Fruit fly (Drosophila melanogaster) whole organism, embryonic: ENCODE results near the gene Acp29AB.

Experiments used
- CG10431 ChIP-seq: fragments of 200-800 bp; sonication (Bioruptor generic); optimal IDR thresholded peaks from 3 replicates; lab custom pipeline; 2018; ENCODE audit warnings: missing biosample characterization, mild to moderate bottlenecking, missing genetic modification characterization
- CG11247 ChIP-seq: fragments of 200-800 bp; sonication (Bioruptor generic); IDR thresholded peaks from 2 replicates; pipeline ENCODE4 v1.3.6; 2022; ENCODE audit warnings: missing biosample characterization, missing genetic modification characterization
- CG11398 ChIP-seq: fragments of 200-800 bp; sonication (Bioruptor generic); optimal IDR thresholded peaks from 2 replicates; lab custom pipeline; 2016; ENCODE audit warnings: missing biosample characterization, missing genetic modification characterization
- CG13287 ChIP-seq: fragments of 200-800 bp; sonication (Bioruptor generic); IDR thresholded peaks from 2 replicates; pipeline ENCODE4 v1.3.6; 2022; ENCODE audit warnings: missing biosample characterization, missing genetic modification characterization; ENCODE audit not compliant: partially characterized antibody
- CG13424 ChIP-seq: fragments of 200-800 bp; sonication (Bioruptor generic); optimal IDR thresholded peaks from 2 replicates; lab custom pipeline; 2019; ENCODE audit warnings: missing biosample characterization, mild to moderate bottlenecking, missing genetic modification characterization, moderate library complexity
- CG15601 ChIP-seq: fragments of 200-800 bp; sonication (Bioruptor generic); optimal IDR thresholded peaks from 3 replicates; lab custom pipeline; 2019; ENCODE audit warnings: missing biosample characterization, mild to moderate bottlenecking, missing genetic modification characterization, moderate library complexity
- CG1792 ChIP-seq: fragments of 200-800 bp; sonication (Bioruptor generic); optimal IDR thresholded peaks from 2 replicates; lab custom pipeline; 2016; ENCODE audit warnings: missing biosample characterization, missing genetic modification characterization
- CG2120 ChIP-seq: fragments of 200-800 bp; sonication (Bioruptor generic); optimal IDR thresholded peaks from 3 replicates; lab custom pipeline; 2016; ENCODE audit warnings: missing biosample characterization, missing genetic modification characterization
- CG2199 ChIP-seq: fragments of 200-800 bp; sonication (Bioruptor generic); IDR thresholded peaks from 3 replicates; pipeline ENCODE4 v1.3.6; 2022; ENCODE audit warnings: missing biosample characterization, missing genetic modification characterization
- CG2712 ChIP-seq: fragments of 200-800 bp; optimal IDR thresholded peaks from 3 replicates; lab custom pipeline; 2019; ENCODE audit warnings: missing biosample characterization, mild to moderate bottlenecking, missing genetic modification characterization, moderate library complexity
- CG3847 ChIP-seq: fragments of 200-800 bp; sonication (Bioruptor generic); IDR thresholded peaks from 2 replicates; pipeline ENCODE4 v1.3.6; 2022; ENCODE audit warnings: missing biosample characterization, missing genetic modification characterization
- CG6689 ChIP-seq: fragments of 200-800 bp; sonication (Bioruptor generic); IDR thresholded peaks from 2 replicates; pipeline ENCODE4 v1.3.6; 2022; ENCODE audit warnings: missing biosample characterization, missing genetic modification characterization
- CG8281 ChIP-seq: fragments of 200-800 bp; sonication (Bioruptor generic); optimal IDR thresholded peaks from 2 replicates; lab custom pipeline; 2018; ENCODE audit warnings: missing biosample characterization, mild to moderate bottlenecking, missing genetic modification characterization, moderate library complexity
- CG8924 ChIP-seq: fragments of 200-800 bp; optimal IDR thresholded peaks from 3 replicates; lab custom pipeline; 2019; ENCODE audit warnings: missing biosample characterization, mild to moderate bottlenecking, missing genetic modification characterization, moderate library complexity
- CrebB ChIP-seq: fragments of 200-800 bp; sonication (Bioruptor generic); optimal IDR thresholded peaks from 3 replicates; lab custom pipeline; 2018; ENCODE audit warnings: missing biosample characterization, mild to moderate bottlenecking, missing genetic modification characterization
- Deaf1 ChIP-seq: fragments of 200-800 bp; optimal IDR thresholded peaks from 3 replicates; lab custom pipeline; 2019; ENCODE audit warnings: missing biosample characterization, mild to moderate bottlenecking, missing genetic modification characterization, moderate library complexity
- HLH3B ChIP-seq: fragments of 200-800 bp; sonication (Bioruptor generic); IDR thresholded peaks from 2 replicates; pipeline ENCODE4 v1.3.6; 2022; ENCODE audit warnings: missing biosample characterization, missing genetic modification characterization
- HmgD ChIP-seq: fragments of 200-800 bp; sonication (Bioruptor generic); optimal IDR thresholded peaks from 3 replicates; lab custom pipeline; 2016; ENCODE audit warnings: missing biosample characterization, missing genetic modification characterization
- Hmx ChIP-seq: fragments of 200-800 bp; sonication (Bioruptor generic); optimal IDR thresholded peaks from 2 replicates; lab custom pipeline; 2016; ENCODE audit warnings: missing biosample characterization, missing genetic modification characterization
- MESR4 ChIP-seq: fragments of 200-800 bp; sonication (Bioruptor generic); optimal IDR thresholded peaks from 2 replicates; lab custom pipeline; 2018; ENCODE audit warnings: missing biosample characterization, mild to moderate bottlenecking, missing genetic modification characterization, moderate library complexity
- MTF-1 ChIP-seq: fragments of 200-800 bp; sonication (Bioruptor generic); optimal IDR thresholded peaks from 2 replicates; lab custom pipeline; 2018; ENCODE audit warnings: missing biosample characterization, mild to moderate bottlenecking, missing genetic modification characterization, borderline replicate concordance
- NFAT ChIP-seq: fragments of 200-800 bp; sonication (Bioruptor generic); IDR thresholded peaks from 2 replicates; pipeline ENCODE4 v1.3.6; 2022; ENCODE audit warnings: missing biosample characterization, missing genetic modification characterization
- Opbp ChIP-seq: fragments of 200-800 bp; sonication (Bioruptor generic); IDR thresholded peaks from 3 replicates; pipeline ENCODE4 v1.3.6; 2022; ENCODE audit warnings: missing biosample characterization, missing genetic modification characterization; ENCODE audit not compliant: partially characterized antibody
- Six4 ChIP-seq: fragments of 200-800 bp; sonication (Bioruptor generic); optimal IDR thresholded peaks from 2 replicates; lab custom pipeline; 2016; ENCODE audit warnings: missing biosample characterization, missing genetic modification characterization
- Vsx1 ChIP-seq: fragments of 200-800 bp; sonication (Bioruptor generic); optimal IDR thresholded peaks from 2 replicates; lab custom pipeline; 2017; ENCODE audit warnings: missing biosample characterization, mild to moderate bottlenecking, missing genetic modification characterization, missing genetic modification reagents
- aop ChIP-seq: fragments of 200-800 bp; sonication (Bioruptor generic); IDR thresholded peaks from 2 replicates; pipeline ENCODE4 v1.3.6; 2022; ENCODE audit warnings: missing biosample characterization, missing genetic modification characterization
- ap ChIP-seq: fragments of 200-800 bp; sonication (Bioruptor generic); IDR thresholded peaks from 2 replicates; pipeline ENCODE4 v1.3.6; 2022; ENCODE audit warnings: missing biosample characterization, missing genetic modification characterization
- az2 ChIP-seq: fragments of 200-800 bp; sonication (Bioruptor generic); optimal IDR thresholded peaks from 3 replicates; lab custom pipeline; 2016; ENCODE audit warnings: missing biosample characterization, missing genetic modification characterization
- bab2 ChIP-seq: fragments of 200-800 bp; sonication (Bioruptor generic); optimal IDR thresholded peaks from 2 replicates; lab custom pipeline; 2016; ENCODE audit warnings: missing biosample characterization, missing genetic modification characterization
- btn ChIP-seq: fragments of 200-800 bp; sonication (Bioruptor generic); optimal IDR thresholded peaks from 2 replicates; lab custom pipeline; 2016; ENCODE audit warnings: missing biosample characterization, missing genetic modification characterization
- cato ChIP-seq: fragments of 200-800 bp; sonication (Bioruptor generic); optimal IDR thresholded peaks from 2 replicates; lab custom pipeline; 2016; ENCODE audit warnings: missing biosample characterization, missing genetic modification characterization, borderline replicate concordance
- chif ChIP-seq, 2 experiments: fragments of 200-800 bp; sonication (Bioruptor generic); optimal IDR thresholded peaks; 3 replicates each; lab custom pipeline; 2016; ENCODE audit warnings: missing biosample characterization in 2 of 2, missing genetic modification characterization in 2 of 2
- ci ChIP-seq: fragments of 200-800 bp; sonication (Bioruptor generic); IDR thresholded peaks from 3 replicates; pipeline ENCODE4 v1.3.6; 2022; ENCODE audit warnings: missing biosample characterization, missing genetic modification characterization
- gem ChIP-seq: fragments of 200-800 bp; sonication (Bioruptor generic); optimal IDR thresholded peaks from 2 replicates; lab custom pipeline; 2019; ENCODE audit warnings: missing biosample characterization, mild to moderate bottlenecking, missing genetic modification characterization, moderate library complexity
- grau ChIP-seq: fragments of 200-800 bp; optimal IDR thresholded peaks from 3 replicates; lab custom pipeline; 2019; ENCODE audit warnings: missing biosample characterization, mild to moderate bottlenecking, missing genetic modification characterization, moderate library complexity
- gt ChIP-seq: fragments of 200-800 bp; sonication (Bioruptor generic); IDR thresholded peaks from 2 replicates; pipeline ENCODE4 v1.3.6; 2022; ENCODE audit warnings: missing biosample characterization, missing genetic modification characterization
- kah ChIP-seq: fragments of 200-800 bp; sonication (Bioruptor generic); optimal IDR thresholded peaks from 2 replicates; lab custom pipeline; 2018; ENCODE audit warnings: missing biosample characterization, mild to moderate bottlenecking, missing genetic modification characterization
- mam ChIP-seq: fragments of 200-800 bp; sonication (Bioruptor generic); optimal IDR thresholded peaks from 3 replicates; lab custom pipeline; 2016; ENCODE audit warnings: missing biosample characterization, missing genetic modification characterization
- mirr ChIP-seq: fragments of 200-800 bp; sonication (Bioruptor generic); optimal IDR thresholded peaks from 3 replicates; lab custom pipeline; 2018; ENCODE audit warnings: missing biosample characterization, mild to moderate bottlenecking, missing genetic modification characterization
- pan ChIP-seq, 4 experiments: fragments of >200 bp in 3 of 4; fragments of 200-800 bp in 1 of 4; sonication (Bioruptor generic) in 1 of 4; optimal IDR thresholded peaks in 3 of 4; IDR thresholded peaks in 1 of 4; 2 replicates each; pipeline versions ENCODE4 v1.3.6 to Lab custom; 2017 to 2022; ENCODE audit warnings: missing biosample characterization in 2 of 4, missing genetic modification characterization in 2 of 4, mixed read lengths in 1 of 4
- slou ChIP-seq: fragments of 200-800 bp; sonication (Bioruptor generic); optimal IDR thresholded peaks from 3 replicates; lab custom pipeline; 2016; ENCODE audit warnings: missing biosample characterization, missing genetic modification characterization
- stc ChIP-seq: fragments of 200-800 bp; sonication (Bioruptor generic); IDR thresholded peaks from 2 replicates; pipeline ENCODE4 v1.3.6; 2022; ENCODE audit warnings: missing biosample characterization, missing genetic modification characterization
- tin ChIP-seq: fragments of 200-800 bp; sonication (Bioruptor generic); optimal IDR thresholded peaks from 3 replicates; lab custom pipeline; 2016; ENCODE audit warnings: missing biosample characterization, missing genetic modification characterization
- toy ChIP-seq: fragments of 200-800 bp; sonication (Bioruptor generic); IDR thresholded peaks from 2 replicates; pipeline ENCODE4 v1.3.6; 2022; ENCODE audit warnings: missing biosample characterization, missing genetic modification characterization
- tup ChIP-seq: fragments of 200-800 bp; sonication (Bioruptor generic); optimal IDR thresholded peaks from 2 replicates; lab custom pipeline; 2016; ENCODE audit warnings: missing biosample characterization, mild to moderate bottlenecking, missing genetic modification characterization, moderate library complexity
- unc-4 ChIP-seq: fragments of 200-800 bp; sonication (Bioruptor generic); IDR thresholded peaks from 2 replicates; pipeline ENCODE4 v1.3.6; 2022; ENCODE audit warnings: missing biosample characterization, missing genetic modification characterization; ENCODE audit not compliant: partially characterized antibody
- vvl ChIP-seq: fragments of 200-800 bp; sonication (Bioruptor generic); IDR thresholded peaks from 2 replicates; pipeline ENCODE4 v1.3.6; 2022; ENCODE audit warnings: missing biosample characterization, missing genetic modification characterization
- wek ChIP-seq: fragments of 200-800 bp; sonication (Bioruptor generic); optimal IDR thresholded peaks from 3 replicates; lab custom pipeline; 2018; ENCODE audit warnings: missing biosample characterization, mild to moderate bottlenecking, missing genetic modification characterization, moderate library complexity
- yki ChIP-seq: fragments of >200 bp; optimal IDR thresholded peaks from 3 replicates; lab custom pipeline; 2018
- zfh2 ChIP-seq: fragments of 200-800 bp; sonication (Bioruptor generic); optimal IDR thresholded peaks from 2 replicates; lab custom pipeline; 2016; ENCODE audit warnings: missing biosample characterization, missing genetic modification characterization

Acp29AB gene

dm6 chr2L:8416350-8417046 lies 23.5 kb upstream of the Acp29AB start (continued):
- no peak for TF ChIP-seq mirr (GFP tag; lab: Kevin White, UChicago)
- TF ChIP-seq HLH3B, result 0 out of 2 replicates have a peak, but pooled peaks have one; percentile 4
- no peak for TF ChIP-seq kah
- no peak for TF ChIP-seq CG11398 (GFP tag; lab: Kevin White, UChicago)
- TF ChIP-seq Six4 (GFP tag; lab: Kevin White, UChicago), result no peak
- no peak for TF ChIP-seq CG2712 (tag; lab: Kevin White, UChicago)
- no peak for TF ChIP-seq Hmx (GFP tag; lab: Kevin White, UChicago)
- peak; percentile 29; the same call in 1 of the 3 replicates for TF ChIP-seq ci (GFP tag; lab: Robert Waterston, UW)
- no peak for TF ChIP-seq MTF-1
- peak; percentile 43 for TF ChIP-seq Deaf1 (tag; lab: Kevin White, UChicago)
- TF ChIP-seq CG8924, result no peak
- TF ChIP-seq CrebB (tag; lab: Kevin White, UChicago), result peak; percentile 35
- TF ChIP-seq CG1792 (GFP tag; lab: Kevin White, UChicago), result no peak
- TF ChIP-seq btn (GFP tag; lab: Kevin White, UChicago), result peak; percentile 29
- TF ChIP-seq gt (GFP tag; lab: Robert Waterston, UW), result no peak
- TF ChIP-seq grau (tag; lab: Kevin White, UChicago), result peak; percentile 94
- TF ChIP-seq bab2 (GFP tag; lab: Kevin White, UChicago), result peak; percentile 6
- no peak for TF ChIP-seq CG3847
- no peak for TF ChIP-seq vvl
- TF ChIP-seq CG13287 (GFP tag; lab: Robert Waterston, UW), result peak; percentile 17; the same call in 1 of the 2 replicates
- no peak for TF ChIP-seq aop (GFP tag; lab: Robert Waterston, UW)
- TF ChIP-seq CG13424 (tag; lab: Kevin White, UChicago), result no peak
- TF ChIP-seq CG2199 (GFP tag; lab: Robert Waterston, UW), result no peak
- TF ChIP-seq CG2120 (GFP tag; lab: Kevin White, UChicago), result peak; percentile 34
- peak; percentile 5 for TF ChIP-seq tin
- no peak for TF ChIP-seq chif (GFP tag; optimal IDR thresholded peaks at IDR 0.05; lab: Kevin White, UChicago)
- peak; percentile 57 for TF ChIP-seq HmgD
- TF ChIP-seq NFAT (GFP tag; lab: Robert Waterston, UW), result 0 out of 2 replicates have a peak, but pooled peaks have one; percentile 11
- TF ChIP-seq stc (GFP tag; lab: Robert Waterston, UW), result no peak
- TF ChIP-seq pan (optimal IDR thresholded peaks at IDR 0.05; lab: Kevin White, UChicago), result no peak
- TF ChIP-seq pan (GFP tag; optimal IDR thresholded peaks at IDR 0.05 in 1 of 2, IDR thresholded peaks at IDR 0.05 in 1 of 2), result peak in 1 of 2 experiments; percentile 25
- no peak for TF ChIP-seq ap
- no peak for TF ChIP-seq cato (GFP tag; lab: Kevin White, UChicago)
- no peak for TF ChIP-seq CG10431
- no peak for TF ChIP-seq MESR4
- no peak for TF ChIP-seq CG11247 (GFP tag; lab: Robert Waterston, UW)
- TF ChIP-seq mam (GFP tag; lab: Kevin White, UChicago), result no peak
- no peak for TF ChIP-seq slou (GFP tag; lab: Kevin White, UChicago)
- TF ChIP-seq Vsx1 (GFP tag; lab: Kevin White, UChicago), result no peak
- no peak for TF ChIP-seq unc-4 (GFP tag; lab: Robert Waterston, UW)
- TF ChIP-seq CG6689 (GFP tag; lab: Robert Waterston, UW), result no peak
- no peak for TF ChIP-seq toy (GFP tag; lab: Robert Waterston, UW)
- no peak for TF ChIP-seq CG15601
- TF ChIP-seq gem (tag; lab: Kevin White, UChicago), result peak; percentile 1
- TF ChIP-seq az2 (GFP tag; lab: Kevin White, UChicago), result no peak
- peak; percentile 36 for TF ChIP-seq wek
- no peak for TF ChIP-seq tup (GFP tag; lab: Kevin White, UChicago)
- TF ChIP-seq CG8281 (tag; lab: Kevin White, UChicago), result peak; percentile 100
- TF ChIP-seq yki, result peak; percentile 1
- peak; percentile 2 for TF ChIP-seq zfh2 (GFP tag; lab: Kevin White, UChicago)
- peak; percentile 11; the same call in 1 of the 3 replicates for TF ChIP-seq Opbp (GFP tag; lab: Robert Waterston, UW)
